Fruit fly (Drosophila melanogaster) whole organism, prepupa: ENCODE results near the gene hry.
A peak's percentile ranks its signal among the peaks of the same experiment; 100 is the strongest.

ENCODE experiments used
- Blimp-1 ChIP-seq: fragments of 200-800 bp; sonication (Bioruptor generic); optimal IDR thresholded peaks from 3 replicates; lab custom pipeline; 2017; ENCODE audit warnings: missing biosample characterization, missing genetic modification characterization, mild to moderate bottlenecking, moderate library complexity, missing genetic modification reagents
- CG10631 ChIP-seq: fragments of 200-800 bp; sonication (Bioruptor generic); optimal IDR thresholded peaks from 2 replicates; lab custom pipeline; 2016; ENCODE audit warnings: missing biosample characterization, missing genetic modification characterization
- CG11294 ChIP-seq: fragments of 200-800 bp; sonication (Bioruptor generic); IDR thresholded peaks from 2 replicates; pipeline ENCODE4 v1.3.6; 2022; ENCODE audit warnings: missing biosample characterization, missing genetic modification characterization
- CG16779 ChIP-seq: fragments of 200-800 bp; sonication (Bioruptor generic); optimal IDR thresholded peaks from 3 replicates; lab custom pipeline; 2017; ENCODE audit warnings: missing biosample characterization, mild to moderate bottlenecking, missing genetic modification characterization
- CG31627 ChIP-seq: fragments of 200-800 bp; sonication (Bioruptor generic); optimal IDR thresholded peaks from 3 replicates; lab custom pipeline; 2016; ENCODE audit warnings: missing biosample characterization, missing genetic modification characterization
- CG32006 ChIP-seq: fragments of 200-800 bp; sonication (Bioruptor generic); optimal IDR thresholded peaks from 3 replicates; lab custom pipeline; 2017; ENCODE audit warnings: missing biosample characterization, mild to moderate bottlenecking, missing genetic modification characterization
- CG34406 ChIP-seq: fragments of 200-800 bp; sonication (Bioruptor generic); optimal IDR thresholded peaks from 3 replicates; lab custom pipeline; 2016; ENCODE audit warnings: missing biosample characterization, missing genetic modification characterization
- CG4318 ChIP-seq: fragments of 200-800 bp; sonication (Bioruptor generic); optimal IDR thresholded peaks from 3 replicates; lab custom pipeline; 2017; ENCODE audit warnings: missing biosample characterization, mild to moderate bottlenecking, missing genetic modification characterization
- CG6163 ChIP-seq: fragments of 200-800 bp; sonication (Bioruptor generic); IDR thresholded peaks from 3 replicates; pipeline ENCODE4 v1.3.6; 2022; ENCODE audit warnings: missing biosample characterization, missing genetic modification characterization
- CG6276 ChIP-seq: fragments of 200-800 bp; sonication (Bioruptor generic); optimal IDR thresholded peaks from 2 replicates; lab custom pipeline; 2017; ENCODE audit warnings: missing biosample characterization, mild to moderate bottlenecking, missing genetic modification characterization
- CG6792 ChIP-seq: fragments of 200-800 bp; sonication (Bioruptor generic); optimal IDR thresholded peaks from 3 replicates; lab custom pipeline; 2016; ENCODE audit warnings: missing biosample characterization, missing genetic modification characterization
- CG8119 ChIP-seq: fragments of 200-800 bp; sonication (Bioruptor generic); IDR thresholded peaks from 3 replicates; pipeline ENCODE4 v1.3.6; 2022; ENCODE audit warnings: missing biosample characterization, missing genetic modification characterization
- CG8319 ChIP-seq: fragments of 200-800 bp; sonication (Bioruptor generic); optimal IDR thresholded peaks from 3 replicates; lab custom pipeline; 2016; ENCODE audit warnings: missing biosample characterization, missing genetic modification characterization
- CG8632 ChIP-seq: fragments of 200-800 bp; sonication (Bioruptor generic); optimal IDR thresholded peaks from 3 replicates; lab custom pipeline; 2016; ENCODE audit warnings: missing biosample characterization, missing genetic modification characterization
- CG9139 ChIP-seq: fragments of 200-800 bp; sonication (Bioruptor generic); optimal IDR thresholded peaks from 3 replicates; lab custom pipeline; 2017; ENCODE audit warnings: missing biosample characterization, mild to moderate bottlenecking, missing genetic modification characterization
- Eip75B ChIP-seq: fragments of 200-800 bp; sonication (Bioruptor generic); optimal IDR thresholded peaks from 3 replicates; lab custom pipeline; 2016; ENCODE audit warnings: missing biosample characterization, missing genetic modification characterization
- Ets21C ChIP-seq: fragments of 200-800 bp; sonication (Bioruptor generic); optimal IDR thresholded peaks from 3 replicates; lab custom pipeline; 2016; ENCODE audit warnings: missing biosample characterization, missing genetic modification characterization
- Ets96B ChIP-seq: fragments of 200-800 bp; optimal IDR thresholded peaks from 2 replicates; lab custom pipeline; 2019; ENCODE audit warnings: missing biosample characterization, mild to moderate bottlenecking, missing genetic modification characterization, moderate library complexity
- Hr38 ChIP-seq: sonication (Bioruptor generic); optimal IDR thresholded peaks from 2 replicates; lab custom pipeline; 2016; ENCODE audit warnings: missing biosample characterization, missing genetic modification characterization
- Hr39 ChIP-seq: fragments of 200-800 bp; sonication (Bioruptor generic); optimal IDR thresholded peaks from 2 replicates; lab custom pipeline; 2016; ENCODE audit warnings: missing biosample characterization, missing genetic modification characterization
- Lpt ChIP-seq: fragments of 200-800 bp; sonication (Bioruptor generic); optimal IDR thresholded peaks from 3 replicates; lab custom pipeline; 2016; ENCODE audit warnings: missing biosample characterization, missing genetic modification characterization
- Met ChIP-seq: fragments of 200-800 bp; sonication (Bioruptor generic); optimal IDR thresholded peaks from 3 replicates; lab custom pipeline; 2016; ENCODE audit warnings: missing biosample characterization, missing genetic modification characterization
- dsx ChIP-seq: fragments of 200-800 bp; optimal IDR thresholded peaks from 3 replicates; lab custom pipeline; 2019; ENCODE audit warnings: missing biosample characterization, mild to moderate bottlenecking, missing genetic modification characterization, moderate library complexity; ENCODE audit not compliant: poor library complexity, severe bottlenecking
- eg ChIP-seq: fragments of 200-800 bp; sonication (Bioruptor generic); IDR thresholded peaks from 3 replicates; pipeline ENCODE4 v1.3.6; 2022; ENCODE audit warnings: missing biosample characterization, missing genetic modification characterization
- esn ChIP-seq: fragments of 200-800 bp; sonication (Bioruptor generic); optimal IDR thresholded peaks from 2 replicates; lab custom pipeline; 2016; ENCODE audit warnings: missing biosample characterization, mild to moderate bottlenecking, missing genetic modification characterization, moderate library complexity
- fd59A ChIP-seq: fragments of 200-800 bp; sonication (Bioruptor generic); optimal IDR thresholded peaks from 2 replicates; lab custom pipeline; 2017; ENCODE audit warnings: missing biosample characterization, mild to moderate bottlenecking, missing genetic modification characterization, missing genetic modification reagents
- fd85E ChIP-seq: fragments of 200-800 bp; sonication (Bioruptor generic); optimal IDR thresholded peaks from 3 replicates; lab custom pipeline; 2016; ENCODE audit warnings: missing biosample characterization, missing genetic modification characterization
- net ChIP-seq: fragments of 200-800 bp; sonication (Bioruptor generic); optimal IDR thresholded peaks from 3 replicates; lab custom pipeline; 2016; ENCODE audit warnings: missing biosample characterization, missing genetic modification characterization
- salr ChIP-seq, 2 experiments: fragments of 200-800 bp; sonication (Bioruptor generic); optimal IDR thresholded peaks; 3 replicates each; lab custom pipeline; 2016 to 2018; ENCODE audit warnings: missing biosample characterization in 2 of 2, missing genetic modification characterization in 2 of 2, mild to moderate bottlenecking in 1 of 2
- ss ChIP-seq, 2 experiments: fragments of 200-800 bp; sonication (Bioruptor generic); optimal IDR thresholded peaks; 2 replicates in 1 of 2; 3 replicates in 1 of 2; lab custom pipeline; 2017 to 2018; ENCODE audit warnings: mild to moderate bottlenecking in 2 of 2, missing biosample characterization in 2 of 2, missing genetic modification characterization in 2 of 2, moderate library complexity in 1 of 2
- svp ChIP-seq: fragments of 200-800 bp; sonication (Bioruptor generic); peaks from one replicate; lab custom pipeline; 2016; ENCODE audit warnings: missing biosample characterization, missing genetic modification characterization

Gene hry

DNA sequence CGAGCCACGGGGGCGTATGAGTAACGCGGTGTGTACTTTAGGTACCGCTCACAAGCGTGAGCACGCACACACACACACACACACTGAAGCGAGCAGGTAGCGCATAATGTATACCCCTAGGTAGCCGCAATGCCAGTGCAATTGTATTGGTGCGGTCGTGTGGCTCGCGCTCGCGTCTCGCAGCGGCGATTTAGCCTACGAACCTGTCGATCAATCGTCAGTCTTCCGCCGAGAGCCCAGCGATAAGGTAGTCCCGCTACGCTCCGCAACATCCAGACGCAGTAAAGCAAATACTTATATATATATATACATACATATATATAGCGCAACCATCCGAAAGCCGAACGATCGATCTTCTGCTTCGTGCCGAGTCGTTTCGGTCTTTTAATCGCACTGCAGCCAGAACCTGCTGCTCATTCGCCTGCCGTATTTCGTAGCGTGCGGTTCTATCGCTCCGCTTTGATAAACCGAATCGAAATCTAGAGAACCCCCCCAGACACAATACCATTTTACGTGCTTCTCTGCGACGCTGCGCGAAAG, at the start of gene hry (continued):
- TF ChIP-seq CG8632 (GFP tag; lab: Kevin White, UChicago): peak; percentile 17
- TF ChIP-seq CG9139 (GFP tag; lab: Kevin White, UChicago): peak; percentile 74
- peak; percentile 62; the same call in 2 of the 3 replicates for TF ChIP-seq eg (GFP tag; lab: Robert Waterston, UW)
- TF ChIP-seq CG4318 (GFP tag; lab: Kevin White, UChicago): no peak
- peak; percentile 53 for TF ChIP-seq CG16779 (tag; lab: Kevin White, UChicago)
- peak; percentile 0 for TF ChIP-seq CG32006 (GFP tag; lab: Kevin White, UChicago)
- peak; percentile 16 for TF ChIP-seq CG6792 (GFP tag; lab: Kevin White, UChicago)
- no peak for TF ChIP-seq Ets21C (GFP tag; lab: Kevin White, UChicago)

DNA sequence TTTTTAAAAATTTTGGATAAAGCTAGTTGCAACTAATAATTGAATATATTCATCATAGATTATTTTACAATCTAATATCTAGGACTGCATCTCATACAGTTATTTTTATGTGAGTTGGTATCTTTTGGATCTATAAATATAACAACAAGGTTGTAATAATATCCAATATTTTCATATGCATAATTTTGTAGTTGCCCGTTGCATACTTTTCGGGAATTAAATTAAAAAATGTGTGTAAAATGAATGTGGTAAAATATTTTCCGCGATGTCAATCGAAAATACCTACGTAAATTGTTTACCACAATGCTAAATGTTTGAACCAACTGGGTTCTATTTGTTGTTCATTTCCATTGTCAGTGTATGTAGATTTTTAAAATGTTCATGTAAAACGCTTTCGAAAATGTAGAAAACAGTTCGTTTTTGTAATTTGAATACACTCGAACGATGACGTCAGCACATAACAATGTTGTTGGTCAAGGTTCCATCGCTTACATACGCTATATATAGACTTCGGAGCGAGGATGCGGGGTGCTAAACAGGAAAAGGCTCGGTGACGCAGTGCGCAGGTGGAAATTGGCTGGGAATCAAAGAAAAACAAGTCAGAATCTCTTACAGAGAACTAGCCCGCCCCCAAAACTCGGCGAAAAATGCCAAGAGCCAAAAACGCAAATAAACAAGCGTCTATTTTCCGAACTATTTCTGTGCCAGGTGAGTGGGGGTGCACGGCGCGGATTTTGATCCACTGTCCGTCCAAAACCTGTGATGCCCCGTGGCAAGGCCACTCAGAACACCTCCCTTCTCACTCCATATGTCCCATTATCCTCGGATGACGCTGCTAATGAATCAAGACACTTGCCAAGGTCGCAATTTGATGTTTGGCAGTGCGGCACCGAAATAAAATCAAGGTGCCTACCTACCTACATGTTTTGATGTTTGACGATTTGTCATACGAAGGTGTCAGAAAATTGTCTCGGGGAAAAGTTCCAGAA, 47.4 kb upstream of the hry start:
- peak; percentile 86 for TF ChIP-seq dsx (GFP tag; lab: Kevin White, UChicago)
- no peak for TF ChIP-seq CG4318 (GFP tag; lab: Kevin White, UChicago)
- TF ChIP-seq, all 60 proteins: peak for 1

DNA sequence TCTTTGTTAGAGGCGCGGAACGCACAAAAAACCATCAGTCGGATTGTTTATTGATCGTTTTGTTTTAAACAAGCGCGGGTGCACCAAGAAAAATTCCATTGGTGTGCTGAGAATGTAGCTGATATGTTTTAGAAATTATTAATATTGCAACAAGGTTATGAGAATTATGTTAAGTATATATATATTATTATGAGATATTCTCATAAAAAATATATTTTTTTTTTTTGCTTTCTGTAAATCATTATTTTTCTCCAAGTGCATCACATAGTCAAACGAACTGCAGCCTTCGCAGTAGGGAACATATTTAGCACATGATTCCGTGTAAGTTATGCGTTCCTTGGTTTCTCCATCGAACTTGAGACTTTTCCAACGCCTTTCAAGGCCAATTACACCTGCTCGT, 46.6 kb upstream of the hry start:
- TF ChIP-seq eg (GFP tag; lab: Robert Waterston, UW): 0 out of 3 replicates have a peak, but pooled peaks have one; percentile 20
- peak; percentile 37; the same call in 1 of the 3 replicates for TF ChIP-seq CG6163 (GFP tag; lab: Robert Waterston, UW)
- no peak for TF ChIP-seq salr (GFP tag; optimal IDR thresholded peaks at IDR 0.05; lab: Kevin White, UChicago)
- TF ChIP-seq, all 60 proteins: peak for 2

DNA sequence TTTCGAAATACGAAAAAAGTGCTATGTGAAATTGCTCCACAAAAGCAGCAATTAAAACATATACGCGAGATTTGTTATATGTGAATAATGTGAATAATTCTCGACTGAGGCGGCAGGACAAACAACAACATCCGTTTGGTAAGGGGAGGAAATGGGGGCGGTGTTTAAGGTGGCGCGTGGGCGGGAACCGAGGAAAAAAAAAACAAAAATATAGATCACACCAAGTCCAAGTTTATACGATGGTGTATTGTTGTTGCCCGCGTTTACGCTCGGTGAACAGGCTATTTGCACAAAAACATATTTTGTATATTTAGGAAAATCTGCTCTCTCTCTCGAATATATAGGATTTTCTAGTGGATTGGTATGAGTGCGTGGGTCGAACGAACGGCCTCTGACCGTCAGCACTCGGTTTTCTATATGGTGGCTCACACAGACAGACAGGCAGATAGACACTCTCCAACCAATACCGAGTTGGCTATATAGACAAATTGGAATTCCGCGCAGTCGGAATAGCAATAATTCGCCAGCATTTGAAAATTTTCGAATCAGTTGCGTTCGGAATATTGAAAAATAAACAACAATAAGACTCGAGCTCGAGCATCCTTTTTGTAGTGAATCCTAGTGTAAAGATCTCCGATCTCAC, 45.7 kb upstream of the hry start:
- no peak for TF ChIP-seq Lpt (GFP tag; lab: Kevin White, UChicago)
- no peak for TF ChIP-seq Met
- no peak for TF ChIP-seq CG10631 (GFP tag; lab: Kevin White, UChicago)
- no peak for TF ChIP-seq fd85E (GFP tag; lab: Kevin White, UChicago)
- TF ChIP-seq Blimp-1 (GFP tag; lab: Kevin White, UChicago): no peak
- no peak for TF ChIP-seq CG8319 (GFP tag; lab: Kevin White, UChicago)
- no peak for TF ChIP-seq esn
- no peak for TF ChIP-seq CG11294 (GFP tag; lab: Robert Waterston, UW)
- no peak for TF ChIP-seq Hr38 (GFP tag; lab: Kevin White, UChicago)
- no peak for TF ChIP-seq CG6276 (GFP tag; lab: Kevin White, UChicago)
- no peak for TF ChIP-seq Ets96B (tag; lab: Kevin White, UChicago)
- TF ChIP-seq Hr39: no peak
- no peak for TF ChIP-seq Eip75B (GFP tag; lab: Kevin White, UChicago)
- no peak for TF ChIP-seq CG8119 (GFP tag; lab: Robert Waterston, UW)
- no peak for TF ChIP-seq CG9139 (GFP tag; lab: Kevin White, UChicago)
- TF ChIP-seq CG34406 (GFP tag; lab: Kevin White, UChicago): no peak
- no peak for TF ChIP-seq CG6792 (GFP tag; lab: Kevin White, UChicago)

DNA sequence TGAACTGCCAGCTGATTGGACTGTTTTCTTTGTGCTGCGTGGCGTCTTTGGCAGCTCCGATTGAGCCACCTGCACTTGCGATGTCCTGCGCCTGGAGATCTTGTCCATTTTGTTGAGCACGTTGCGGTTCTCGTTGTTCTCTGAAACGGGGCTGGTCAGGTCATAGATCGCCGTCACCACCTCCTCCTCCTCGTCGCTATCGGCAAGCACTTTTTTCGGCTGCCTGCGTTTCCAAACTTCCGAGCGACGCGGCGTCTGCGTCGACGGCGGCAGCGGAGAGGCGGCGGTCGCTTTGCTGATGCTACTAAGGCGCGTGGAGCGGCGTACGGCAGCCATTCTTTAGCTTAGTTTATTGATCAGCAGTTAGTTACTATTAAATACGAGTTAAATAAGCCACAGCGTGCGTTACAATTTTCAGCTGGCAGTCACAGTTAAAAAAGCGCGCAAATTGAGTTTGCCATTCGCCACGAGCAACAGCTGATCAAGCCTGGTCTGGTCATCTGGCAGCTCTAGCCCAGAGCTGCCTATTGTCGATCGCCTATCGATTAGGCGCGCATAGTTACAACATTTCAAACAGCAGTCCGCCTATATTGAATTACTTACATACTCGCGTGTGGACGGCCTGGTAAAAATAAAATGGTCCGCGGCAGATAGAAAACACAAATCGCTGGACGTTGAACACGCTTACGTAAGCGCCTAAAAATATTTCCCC, 41.8 kb upstream of the hry start, which contains the start of gene Cdc6:
Cdc6 (minus strand) TSS at position 456 of the 712 bp plus-strand sequence.
- TF ChIP-seq net: no peak
- no peak for TF ChIP-seq fd59A (GFP tag; lab: Kevin White, UChicago)
- TF ChIP-seq ss (GFP tag; optimal IDR thresholded peaks at IDR 0.05; lab: Kevin White, UChicago): no peak
- peak; percentile 93 for TF ChIP-seq svp
- TF ChIP-seq CG6276 (GFP tag; lab: Kevin White, UChicago): no peak
- no peak for TF ChIP-seq CG31627 (GFP tag; lab: Kevin White, UChicago)
